Fruit fly (Drosophila melanogaster): ENCODE results near the gene CG2991.

The CG2991 gene

DNA sequence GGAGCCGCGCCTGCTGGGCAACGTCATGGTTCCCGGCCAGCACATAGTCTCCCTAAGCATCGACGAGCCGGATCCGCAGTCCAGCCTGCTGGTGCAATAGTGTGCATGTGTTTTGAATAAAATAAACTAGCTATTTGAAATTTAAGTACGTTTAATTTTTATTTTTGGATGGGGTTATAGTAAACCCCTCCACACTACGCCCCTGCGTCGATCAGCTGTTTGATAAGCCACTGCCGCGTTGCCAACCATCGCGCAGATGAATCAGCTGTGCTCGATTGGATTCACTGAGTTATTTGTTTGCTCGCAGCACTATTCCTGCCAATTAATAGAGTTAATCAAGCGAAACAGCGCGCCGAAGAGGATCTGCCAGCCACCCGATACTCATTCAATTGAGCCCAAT, 21.9 kb downstream of the CG2991 start, which contains the start of gene RabGGTb (continued):
- TF ChIP-seq CG3163 (GFP tag; optimal IDR thresholded peaks at IDR 0.05) (peak; percentile 20), Adf1 (GFP tag; IDR thresholded peaks at IDR 0.05) (peak; percentile 54; the same call in 1 of the 2 replicates), CG8924 (tag; optimal IDR thresholded peaks at IDR 0.05) (peak; percentile 34), CG6765 (GFP tag; optimal IDR thresholded peaks at IDR 0.05) (peak; percentile 28), Hr51 (GFP tag; optimal IDR thresholded peaks at IDR 0.05) (peak; percentile 68 to 75), CG7556 (GFP tag; optimal IDR thresholded peaks at IDR 0.05) (peak; percentile 59), Six4 (GFP tag; optimal IDR thresholded peaks at IDR 0.05) (no peak), D19B (GFP tag; optimal IDR thresholded peaks at IDR 0.05) (no peak), Vsx1 (GFP tag; optimal IDR thresholded peaks at IDR 0.05) (peak; percentile 51), TFAM (GFP tag; optimal IDR thresholded peaks at IDR 0.05) (no peak), CG33213 (GFP tag; optimal IDR thresholded peaks at IDR 0.05) (peak; percentile 26), sc (optimal IDR thresholded peaks at IDR 0.05) (no peak), sc (GFP tag; optimal IDR thresholded peaks at IDR 0.05) (no peak), Optix (GFP tag; IDR thresholded peaks at IDR 0.05) (peak; percentile 59; the same call in 1 of the 3 replicates), B-H2 (GFP tag; optimal IDR thresholded peaks at IDR 0.05) (peak; percentile 65), lmd (GFP tag; IDR thresholded peaks at IDR 0.05) (peak; percentile 71), sd (tag; optimal IDR thresholded peaks at IDR 0.05) (peak; percentile 19), CG14860 (GFP tag; IDR thresholded peaks at IDR 0.05; ENCODE audit: partially characterized antibody) (no peak), CG4360 (GFP tag; IDR thresholded peaks at IDR 0.05) (peak; percentile 15; the same call in 1 of the 2 replicates), CG12299 (tag; optimal IDR thresholded peaks at IDR 0.05) (peak; percentile 40), mirr (GFP tag; optimal IDR thresholded peaks at IDR 0.05) (peak; percentile 36), Stat92E (GFP tag; optimal IDR thresholded peaks at IDR 0.05) (no peak), CG8290 (GFP tag; optimal IDR thresholded peaks at IDR 0.05) (no peak), CG8290 (tag; optimal IDR thresholded peaks at IDR 0.05) (peak in 1 of 2 experiments; percentile 84), Hmx (GFP tag; optimal IDR thresholded peaks at IDR 0.05) (peak; percentile 13), CG16815 (GFP tag; optimal IDR thresholded peaks at IDR 0.05) (no peak), Gug (GFP tag; IDR thresholded peaks at IDR 0.05) (peak; percentile 42; the same call in 3 of the 4 replicates), tx (GFP tag; optimal IDR thresholded peaks at IDR 0.05) (peak; percentile 36), CG7786 (GFP tag; optimal IDR thresholded peaks at IDR 0.05) (peak; percentile 57), zfh2 (GFP tag; optimal IDR thresholded peaks at IDR 0.05) (peak; percentile 61), Hr78 (GFP tag; optimal IDR thresholded peaks at IDR 0.05) (no peak), CG8765 (GFP tag; IDR thresholded peaks at IDR 0.05) (peak; percentile 46), zfh1 (GFP tag; IDR thresholded peaks at IDR 0.05) (peak; percentile 82; the same call in 2 of the 3 replicates), CG14965 (GFP tag; optimal IDR thresholded peaks at IDR 0.05; ENCODE audit: borderline replicate concordance) (no peak), CG10959 (GFP tag; IDR thresholded peaks at IDR 0.05) (0 out of 2 replicates have a peak, but pooled peaks have one; percentile 41), Doc2 (GFP tag; IDR thresholded peaks at IDR 0.05) (no peak), peb (GFP tag; IDR thresholded peaks at IDR 0.05) (peak; percentile 37; the same call in 1 of the 2 replicates), chm (GFP tag; IDR thresholded peaks at IDR 0.05) (peak; percentile 87), CG2120 (GFP tag; optimal IDR thresholded peaks at IDR 0.05) (peak; percentile 80), CG13296 (GFP tag; optimal IDR thresholded peaks at IDR 0.05) (peak; percentile 50), B-H1 (GFP tag; IDR thresholded peaks at IDR 0.05) (peak; percentile 64), CG12659 (GFP tag; optimal IDR thresholded peaks at IDR 0.05) (peak; percentile 46), slbo (GFP tag; IDR thresholded peaks at IDR 0.05) (peak; percentile 86), rib (GFP tag; IDR thresholded peaks at IDR 0.05) (0 out of 2 replicates have a peak, but pooled peaks have one; percentile 54), ind (GFP tag; optimal IDR thresholded peaks at IDR 0.05) (peak; percentile 38), sob (GFP tag; IDR thresholded peaks at IDR 0.05) (peak; percentile 83), NK7.1 (GFP tag; optimal IDR thresholded peaks at IDR 0.05) (no peak), hb (GFP tag; IDR thresholded peaks at IDR 0.05; ENCODE audit: partially characterized antibody) (no peak), CG18599 (GFP tag; optimal IDR thresholded peaks at IDR 0.05) (peak; percentile 67), gro (GFP tag; optimal IDR thresholded peaks at IDR 0.05) (peak; percentile 40), shn (GFP tag; optimal IDR thresholded peaks at IDR 0.05) (peak; percentile 59)

Data from whole organism, embryonic.